Worm (Caenorhabditis elegans): ENCODE measurements around the gene F44A6.5.

DNA sequence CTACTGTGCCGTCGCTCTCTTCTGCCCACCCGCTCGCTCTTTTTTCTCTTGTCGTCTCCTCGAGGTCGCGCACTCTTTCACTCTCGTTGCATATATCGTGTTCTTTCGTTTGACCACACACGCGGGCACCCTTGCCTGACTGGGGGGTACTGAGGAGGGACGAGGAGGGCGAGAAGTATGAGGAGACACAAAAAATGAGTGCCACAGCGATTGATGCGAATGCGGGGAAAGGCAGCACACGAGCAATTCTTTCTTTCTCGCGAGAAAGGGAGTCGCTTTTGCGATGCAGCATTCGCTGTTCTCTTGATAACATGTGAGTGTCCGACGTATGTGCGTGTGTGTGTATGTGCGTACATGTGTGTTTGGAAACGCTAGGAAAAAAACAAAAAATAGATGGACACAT, 30.2 kb downstream of the F44A6.5 start:
- peak; percentile 16 for TF ChIP-seq K02D7.2 (tag; optimal IDR thresholded peaks at IDR 0.05)
- TF ChIP-seq ama-1 (optimal IDR thresholded peaks at IDR 0.05): no peak
- no peak for TF ChIP-seq elt-4 (tag; optimal IDR thresholded peaks at IDR 0.05)
- peak; percentile 44 for TF ChIP-seq pqm-1 (tag; optimal IDR thresholded peaks at IDR 0.05)

Measured in whole organism, late embryonic.